Worm (Caenorhabditis elegans) whole organism, L4/young adult: ENCODE data around the gene col-165.

Source experiments
- W03F9.2 ChIP-seq: fragments of 150-350 bp; optimal IDR thresholded peaks from 2 replicates; lab custom pipeline; 2014; ENCODE audit warnings: missing biosample characterization, missing genetic modification characterization
- him-1 ChIP-seq: sonication (generic microtip); optimal IDR thresholded peaks from 2 replicates; lab custom pipeline; 2016; ENCODE audit warnings: missing genotype, missing genetic modification reagents, missing genetic modification characterization, missing compliant biosample characterization

DNA sequence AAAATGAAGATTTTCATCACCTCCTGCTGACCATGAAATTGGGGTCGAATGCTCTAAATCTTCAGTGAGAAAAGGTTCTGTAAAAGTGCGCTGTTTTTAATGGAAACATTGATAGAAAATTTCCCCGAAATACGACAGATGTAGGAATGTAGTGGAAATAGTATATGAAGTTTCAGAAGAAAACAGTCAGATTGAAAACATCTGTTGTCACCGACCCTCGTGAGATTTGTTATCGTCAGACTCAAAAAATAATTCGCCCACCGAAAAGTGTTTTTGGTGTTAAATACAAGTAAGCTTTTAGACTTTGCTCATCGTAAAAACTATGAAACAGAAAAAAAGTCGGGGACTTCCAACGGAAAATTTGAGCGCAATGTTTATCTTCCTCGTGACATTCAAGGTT lies 11.5 kb downstream of the col-165 start, which contains the start of gene F14H12.8:
- TF ChIP-seq W03F9.2 (tag; lab: Kevin White, UChicago): no peak
- no peak for TF ChIP-seq him-1 (tag; lab: Kevin White, UChicago)
